Worm (Caenorhabditis elegans): ENCODE results near the gene btb-20.
"Not testable (repeated sequence)": the region's sequence is repeated elsewhere in the genome, so short reads cannot be mapped to it uniquely, and the experiment has no call there.

The btb-20 gene

ce11 chrII:14567811-14568210 is 44.5 kb upstream of the btb-20 start:
- TF ChIP-seq C08G9.2 (tag; optimal IDR thresholded peaks at IDR 0.05) (no peak), F13H6.1 (tag; optimal IDR thresholded peaks at IDR 0.05) (no peak), ref-2 (tag; optimal IDR thresholded peaks at IDR 0.05) (peak; percentile 10), mec-3 (tag; optimal IDR thresholded peaks at IDR 0.05; ENCODE audit: borderline replicate concordance) (no peak)

ce11 chrII:14563766-14564370 is 40.5 kb upstream of the btb-20 start:
- peak; percentile 7 for TF ChIP-seq unc-42 (tag; optimal IDR thresholded peaks at IDR 0.05)

DNA sequence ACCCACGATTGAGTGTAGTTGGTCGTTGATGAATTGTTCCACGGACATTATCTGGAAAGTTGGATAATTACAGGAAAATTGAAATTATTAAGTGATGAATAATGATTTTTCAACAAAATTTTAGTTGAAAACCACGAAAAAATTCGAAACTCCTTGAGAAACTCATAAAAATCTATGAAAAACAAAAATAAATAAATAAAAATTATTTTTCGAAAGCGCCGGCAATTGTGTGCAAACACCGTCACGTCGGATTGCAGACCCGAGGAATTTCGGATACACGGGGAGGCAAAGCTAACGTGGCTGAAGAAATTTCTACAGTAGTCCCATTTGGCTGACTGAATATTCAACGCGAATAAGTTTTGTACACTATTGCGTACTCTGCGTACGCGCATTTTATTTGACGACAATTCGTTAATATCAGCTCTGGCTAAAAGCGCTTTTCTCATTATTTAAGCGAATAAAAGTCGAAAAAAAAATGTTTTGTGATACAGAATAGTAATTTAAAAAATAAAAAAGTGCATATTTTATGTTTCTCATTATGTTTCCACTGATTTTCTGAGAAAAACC is 38.3 kb upstream of the btb-20 start, which contains the start of gene mog-4:
mog-4 (minus strand) TSS at position 51 of the 567 bp plus-strand sequence.
- TF ChIP-seq ref-2 (tag; optimal IDR thresholded peaks at IDR 0.05): peak; percentile 60
- peak; percentile 86 for TF ChIP-seq pqm-1 (tag; optimal IDR thresholded peaks at IDR 0.05)
- peak; percentile 89 for TF ChIP-seq C08G9.2 (tag; optimal IDR thresholded peaks at IDR 0.05)
- peak; percentile 78 for TF ChIP-seq hlh-8 (tag; optimal IDR thresholded peaks at IDR 0.05)
- TF ChIP-seq ceh-31 (tag; optimal IDR thresholded peaks at IDR 0.05): peak; percentile 91
- peak; percentile 15 for TF ChIP-seq pha-2 (tag; optimal IDR thresholded peaks at IDR 0.05)
- TF ChIP-seq ceh-18 (tag; optimal IDR thresholded peaks at IDR 0.05): peak; percentile 85
- TF ChIP-seq elt-2 (tag; optimal IDR thresholded peaks at IDR 0.05): peak; percentile 60
- peak; percentile 9 for TF ChIP-seq Y22D7AL.16 (tag; optimal IDR thresholded peaks at IDR 0.05)
- peak; percentile 60 for TF ChIP-seq ztf-16 (tag; optimal IDR thresholded peaks at IDR 0.05)
- TF ChIP-seq unc-86 (tag; optimal IDR thresholded peaks at IDR 0.05): peak; percentile 54
- peak; percentile 13 for TF ChIP-seq sox-2 (GFP tag; IDR thresholded peaks at IDR 0.05)
- peak; percentile 62; the same call in 1 of the 2 replicates for TF ChIP-seq unc-3 (GFP tag; conservative IDR thresholded peaks at IDR 0.05)
- not testable (repeated sequence) for TF ChIP-seq unc-3 (tag; optimal IDR thresholded peaks at IDR 0.05)
- peak; percentile 76 for TF ChIP-seq ceh-34 (tag; optimal IDR thresholded peaks at IDR 0.05)
- peak; percentile 69; the same call in 1 of the 2 replicates for TF ChIP-seq ceh-45 (GFP tag; IDR thresholded peaks at IDR 0.05)
- peak; percentile 72 for TF ChIP-seq nfya-1 (tag; optimal IDR thresholded peaks at IDR 0.05)
- TF ChIP-seq dve-1 (tag; optimal IDR thresholded peaks at IDR 0.05): peak; percentile 5
- TF ChIP-seq tbx-7 (tag; optimal IDR thresholded peaks at IDR 0.05): peak; percentile 67
- TF ChIP-seq ceh-14 (tag; optimal IDR thresholded peaks at IDR 0.05): peak; percentile 82
- TF ChIP-seq tbx-2 (tag; optimal IDR thresholded peaks at IDR 0.05): peak; percentile 74
- TF ChIP-seq ceh-2 (tag; optimal IDR thresholded peaks at IDR 0.05): peak; percentile 65
- peak; percentile 89 for TF ChIP-seq unc-42 (tag; optimal IDR thresholded peaks at IDR 0.05)
- TF ChIP-seq rnt-1 (tag; optimal IDR thresholded peaks at IDR 0.05): peak; percentile 57
- peak; percentile 50 for TF ChIP-seq madf-2 (tag; optimal IDR thresholded peaks at IDR 0.05)
- TF ChIP-seq fax-1 (tag; optimal IDR thresholded peaks at IDR 0.05): peak; percentile 47
- TF ChIP-seq zip-5 (tag; optimal IDR thresholded peaks at IDR 0.05): peak; percentile 41
- TF ChIP-seq ets-4 (tag; optimal IDR thresholded peaks at IDR 0.05): peak; percentile 80

ce11 chrII:14555019-14555418 is 31.7 kb upstream of the btb-20 start:
- TF ChIP-seq hlh-30 (tag; optimal IDR thresholded peaks at IDR 0.05; ENCODE audit: insufficient read depth) (no peak), ceh-22 (tag; optimal IDR thresholded peaks at IDR 0.05) (no peak), ztf-16 (tag; optimal IDR thresholded peaks at IDR 0.05) (no peak), unc-86 (tag; optimal IDR thresholded peaks at IDR 0.05) (no peak), nhr-11 (tag; optimal IDR thresholded peaks at IDR 0.05) (no peak), pax-1 (tag; optimal IDR thresholded peaks at IDR 0.05) (no peak), unc-3 (GFP tag; conservative IDR thresholded peaks at IDR 0.05) (no peak), unc-3 (tag; optimal IDR thresholded peaks at IDR 0.05) (no peak), tbx-7 (tag; optimal IDR thresholded peaks at IDR 0.05) (no peak), sox-2 (GFP tag; IDR thresholded peaks at IDR 0.05) (no peak), eyg-1 (tag; optimal IDR thresholded peaks at IDR 0.05) (no peak), ets-4 (tag; optimal IDR thresholded peaks at IDR 0.05) (no peak), lin-11 (tag; optimal IDR thresholded peaks at IDR 0.05) (no peak), nhr-232 (tag; optimal IDR thresholded peaks at IDR 0.05) (no peak)
